Worm (Caenorhabditis elegans) whole organism, young adult: ENCODE results near the gene K05F6.10.

Experiments
- bed-2 ChIP-seq: fragments of 200-800 bp; sonication (Bioruptor generic); IDR thresholded peaks from 2 replicates; pipeline ENCODE4 v1.3.6; 2022; ENCODE audit warnings: missing genetic modification reagents, missing genetic modification characterization, missing compliant biosample characterization
- xnd-1 ChIP-seq: sonication (generic microtip); optimal IDR thresholded peaks from 2 replicates; lab custom pipeline; 2016; ENCODE audit warnings: missing genotype, missing genetic modification reagents, missing genetic modification characterization, missing compliant biosample characterization

- TF ChIP-seq xnd-1 (tag; lab: Kevin White, UChicago), result no peak
- no peak for TF ChIP-seq bed-2
These were observed 25.4 kb downstream of the K05F6.10 start, which contains the start of the genes fbxb-52 and fbxb-51 for ce11 chrII:1550501-1550900.
